Worm (Caenorhabditis elegans): ENCODE results near the gene unc-9.

unc-9 gene

DNA sequence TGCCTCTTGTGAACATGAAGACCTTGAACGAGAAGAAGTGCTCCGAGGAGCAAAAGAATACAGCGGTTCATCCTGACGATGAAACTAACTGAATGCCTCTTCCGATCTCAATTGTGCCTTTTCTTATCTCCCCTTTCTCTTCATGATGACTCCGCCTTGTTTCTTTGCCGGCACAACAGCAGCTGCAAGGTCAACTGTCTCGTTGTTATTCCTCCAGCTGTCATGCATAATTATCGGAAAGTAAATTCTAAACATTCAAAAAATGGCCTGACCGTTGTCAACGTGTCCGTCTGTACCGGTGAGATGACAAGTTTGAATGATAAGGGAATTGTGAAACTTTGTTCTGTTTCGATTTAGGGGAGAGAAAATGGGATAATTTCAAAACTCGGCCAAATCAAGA is 19.8 kb downstream of the unc-9 start, which contains the start of gene asp-4:
TSS of gene asp-4 (minus strand) at position 106 of the 400 bp plus-strand sequence.
- TF ChIP-seq daf-16 (GFP tag; optimal IDR thresholded peaks at IDR 0.05) (no peak), daf-16 (tag; optimal IDR thresholded peaks at IDR 0.05) (peak; percentile 95), dve-1 (tag; optimal IDR thresholded peaks at IDR 0.05; ENCODE audit: insufficient read depth) (peak; percentile 74), hif-1 (tag; optimal IDR thresholded peaks at IDR 0.05) (no peak), hlh-30 (tag; optimal IDR thresholded peaks at IDR 0.05; ENCODE audit: insufficient read depth) (peak; percentile 25), ama-1 (optimal IDR thresholded peaks at IDR 0.05) (no peak), dmd-6 (GFP tag; IDR thresholded peaks at IDR 0.05) (peak; percentile 71), pqm-1 (tag; optimal IDR thresholded peaks at IDR 0.05) (peak; percentile 15), hlh-11 (tag; optimal IDR thresholded peaks at IDR 0.05) (peak; percentile 84)

DNA sequence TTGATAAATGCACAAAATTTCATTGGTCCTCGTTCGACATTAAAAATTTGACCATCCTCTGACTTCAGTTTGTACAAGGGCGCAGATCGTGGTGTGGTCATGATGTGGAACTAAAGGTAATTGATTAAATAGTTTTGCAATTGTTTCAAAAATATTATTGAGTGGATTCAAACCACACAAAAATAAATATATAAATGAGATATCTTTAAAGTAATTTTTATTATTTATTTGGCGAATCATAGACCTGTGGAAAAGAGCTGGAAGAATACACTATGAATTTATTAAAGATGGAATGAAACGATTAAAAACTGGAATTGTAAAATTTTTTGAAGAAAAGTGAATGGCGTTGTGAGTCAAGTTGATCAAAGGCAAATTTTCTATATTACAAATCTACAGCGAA is 21.9 kb downstream of the unc-9 start, which contains the start of gene skr-20:
TSS of gene skr-20 (minus strand) at position 101 of the 400 bp plus-strand sequence.
- no peak for TF ChIP-seq pqm-1 (tag; optimal IDR thresholded peaks at IDR 0.05)

DNA sequence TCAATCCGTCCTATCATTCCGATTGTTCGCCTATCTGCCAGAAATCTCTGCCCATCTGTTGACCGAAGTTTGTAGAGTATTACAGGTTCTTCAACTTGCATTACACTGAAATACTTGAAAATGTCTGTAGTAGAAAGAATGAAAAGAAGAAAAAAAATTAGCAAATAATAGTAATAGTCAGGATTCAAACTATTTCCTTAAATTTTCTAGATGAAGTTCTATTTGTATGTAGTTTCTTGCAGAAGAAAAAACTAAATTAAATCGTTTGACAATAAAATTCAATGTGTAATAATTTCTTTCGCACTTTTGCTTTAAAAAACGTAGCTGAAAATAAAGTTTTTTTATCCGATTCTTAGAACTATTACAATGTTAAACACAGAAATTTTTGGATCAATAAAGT is 23.0 kb downstream of the unc-9 start, which contains the start of gene skr-19:
TSS of gene skr-19 (minus strand) at position 101 of the 400 bp plus-strand sequence.
- TF ChIP-seq Y5F2A.4 (GFP tag; optimal IDR thresholded peaks at IDR 0.05) (no peak), egl-27 (tag; optimal IDR thresholded peaks at IDR 0.05) (no peak), pqm-1 (tag; optimal IDR thresholded peaks at IDR 0.05) (no peak), set-16 (GFP tag; IDR thresholded peaks at IDR 0.05) (no peak), aha-1 (tag) (peak; percentile 9), unc-39 (tag; optimal IDR thresholded peaks at IDR 0.05) (no peak)

DNA sequence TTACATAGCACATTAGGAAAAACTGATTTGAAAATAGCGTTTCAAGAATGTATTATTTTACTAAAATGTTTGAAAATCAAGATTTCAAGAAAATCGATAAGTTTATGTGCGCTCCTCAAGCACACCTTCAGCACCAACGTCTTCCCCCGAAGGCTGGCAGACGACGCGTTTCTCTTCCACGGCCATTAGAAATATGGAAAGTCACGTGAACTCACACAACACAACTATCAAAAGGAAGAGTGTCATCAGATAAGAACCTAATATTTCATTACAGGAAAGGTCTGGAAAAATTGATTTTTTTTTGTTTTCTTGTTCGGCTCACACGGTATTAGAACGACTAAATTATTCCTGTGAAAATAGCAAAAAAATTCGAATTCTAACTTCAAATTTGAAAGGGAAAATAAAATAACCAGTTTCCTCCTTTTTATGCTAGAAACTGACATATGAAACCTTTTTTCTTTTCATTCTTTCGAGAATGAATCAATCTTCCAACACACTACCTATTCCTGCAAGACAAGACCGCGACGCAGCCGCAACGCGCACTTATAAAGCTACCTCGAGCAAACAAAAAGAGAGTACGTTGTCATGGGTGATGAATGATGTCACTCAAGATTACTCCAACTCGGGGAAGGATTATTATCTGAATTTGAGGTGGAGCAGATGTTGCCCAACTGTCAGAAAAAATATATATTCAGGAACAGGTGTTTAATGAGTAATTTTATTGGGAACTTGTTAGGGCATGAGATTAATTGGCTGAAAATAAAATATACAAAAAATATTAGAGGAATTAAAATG is 23.7 kb downstream of the unc-9 start:
- TF ChIP-seq nhr-28 (tag; optimal IDR thresholded peaks at IDR 0.05) (peak; percentile 46), dve-1 (tag; optimal IDR thresholded peaks at IDR 0.05; ENCODE audit: insufficient read depth) (peak; percentile 32), hmg-1.1 (GFP tag; IDR thresholded peaks at IDR 0.05) (peak; percentile 17; the same call in 1 of the 2 replicates), madf-9 (GFP tag; conservative IDR thresholded peaks at IDR 0.05) (no peak), hlh-30 (tag; optimal IDR thresholded peaks at IDR 0.05; ENCODE audit: insufficient read depth) (peak; percentile 90), ceh-44 (GFP tag; IDR thresholded peaks at IDR 0.05) (no peak), sdz-12 (GFP tag; optimal IDR thresholded peaks at IDR 0.05) (no peak), nhr-76 (tag; optimal IDR thresholded peaks at IDR 0.05) (no peak), tag-97 (GFP tag; IDR thresholded peaks at IDR 0.05) (no peak), lin-39 (tag; optimal IDR thresholded peaks at IDR 0.05) (no peak), zip-11 (GFP tag; IDR thresholded peaks at IDR 0.05) (no peak), attf-4 (tag; optimal IDR thresholded peaks at IDR 0.05) (no peak), ces-1 (GFP tag; optimal IDR thresholded peaks at IDR 0.05) (no peak), daf-16 (GFP tag; optimal IDR thresholded peaks at IDR 0.05) (no peak), daf-16 (tag; optimal IDR thresholded peaks at IDR 0.05) (peak; percentile 68), unc-62 (GFP tag; optimal IDR thresholded peaks at IDR 0.05 in 1 of 2) (peak in 1 of 2 experiments; percentile 93), unc-62 (tag; optimal IDR thresholded peaks at IDR 0.05) (no peak), hif-1 (tag; optimal IDR thresholded peaks at IDR 0.05) (peak in 1 of 2 experiments; percentile 26), skn-1 (tag; optimal IDR thresholded peaks at IDR 0.05) (no peak), nhr-6 (tag; optimal IDR thresholded peaks at IDR 0.05) (peak; percentile 40), jun-1 (tag; optimal IDR thresholded peaks at IDR 0.05) (no peak), nhr-10 (tag; optimal IDR thresholded peaks at IDR 0.05) (no peak), vab-7 (GFP tag; IDR thresholded peaks at IDR 0.05) (no peak), lir-3 (tag; optimal IDR thresholded peaks at IDR 0.05) (no peak), mep-1 (tag; optimal IDR thresholded peaks at IDR 0.05) (peak; percentile 48), dmd-6 (GFP tag; IDR thresholded peaks at IDR 0.05) (peak; percentile 42; the same call in 1 of the 2 replicates), lin-1 (GFP tag; IDR thresholded peaks at IDR 0.05) (no peak), aly-2 (tag; optimal IDR thresholded peaks at IDR 0.05) (no peak), fkh-10 (GFP tag; optimal IDR thresholded peaks at IDR 0.05) (no peak), ztf-11 (tag; optimal IDR thresholded peaks at IDR 0.05) (no peak), mdt-29 (GFP tag; IDR thresholded peaks at IDR 0.05) (no peak), daf-19 (GFP tag; conservative IDR thresholded peaks at IDR 0.05) (no peak), ctbp-1 (GFP tag; IDR thresholded peaks at IDR 0.05) (no peak), mes-2 (tag; optimal IDR thresholded peaks at IDR 0.05; ENCODE audit: poor library complexity, severe bottlenecking) (peak; percentile 61), Y105C5A.15 (GFP tag; IDR thresholded peaks at IDR 0.05) (no peak), nhr-11 (tag; optimal IDR thresholded peaks at IDR 0.05) (peak; percentile 26)

Measured in whole organism, L4 larva.